Worm (Caenorhabditis elegans) whole organism, mixed stage, embryonic: ENCODE data around the gene rhr-1.

Experiments
- blmp-1 ChIP-seq: fragments of 150-350 bp; optimal IDR thresholded peaks from 2 replicates; lab custom pipeline; 2014; ENCODE audit warnings: missing biosample characterization, missing genetic modification characterization
- elt-3 ChIP-seq: fragments of 150-350 bp; optimal IDR thresholded peaks from 2 replicates; lab custom pipeline; 2014; ENCODE audit warnings: missing biosample characterization, missing genetic modification characterization
- lin-13 ChIP-seq: fragments of 150-350 bp; optimal IDR thresholded peaks from 2 replicates; lab custom pipeline; 2014; ENCODE audit warnings: missing biosample characterization, missing genetic modification characterization
- lsy-2 ChIP-seq: fragments of 150-350 bp; optimal IDR thresholded peaks from 2 replicates; lab custom pipeline; 2014; ENCODE audit warnings: missing biosample characterization, missing genetic modification characterization
- nhr-237 ChIP-seq: fragments of 150-350 bp; optimal IDR thresholded peaks from 2 replicates; lab custom pipeline; 2014; ENCODE audit warnings: missing biosample characterization, missing genetic modification characterization
- nhr-28 ChIP-seq: fragments of 150-350 bp; optimal IDR thresholded peaks from 2 replicates; lab custom pipeline; 2014; ENCODE audit warnings: missing biosample characterization, missing genetic modification characterization
- nhr-76 ChIP-seq: sonication (generic microtip); optimal IDR thresholded peaks from 2 replicates; lab custom pipeline; 2017; ENCODE audit warnings: missing biosample characterization, missing genetic modification characterization
- pha-4 ChIP-seq: fragments of 150-350 bp; optimal IDR thresholded peaks from 2 replicates; lab custom pipeline; 2018; ENCODE audit warnings: missing biosample characterization, missing genetic modification reagents, missing genetic modification characterization
- sptf-1 ChIP-seq: sonication (generic microtip); optimal IDR thresholded peaks from 2 replicates; lab custom pipeline; 2017; ENCODE audit warnings: mild to moderate bottlenecking, missing genetic modification characterization, moderate library complexity, missing compliant biosample characterization
- unc-39 ChIP-seq: fragments of 150-350 bp; optimal IDR thresholded peaks from 2 replicates; lab custom pipeline; 2014; ENCODE audit warnings: missing biosample characterization, missing genetic modification characterization
- ztf-11 ChIP-seq: fragments of 150-350 bp; optimal IDR thresholded peaks from 2 replicates; lab custom pipeline; 2014; ENCODE audit warnings: missing biosample characterization, missing genetic modification characterization

ce11 chrV:5445839-5446238, 17.9 kb downstream of the rhr-1 start, which contains the start of gene F08F3.1:
- TF ChIP-seq lsy-2 (tag; lab: Kevin White, UChicago): no peak
- TF ChIP-seq sptf-1: no peak
- TF ChIP-seq ztf-11 (tag; lab: Kevin White, UChicago): no peak
- TF ChIP-seq blmp-1 (tag; lab: Kevin White, UChicago): no peak
- TF ChIP-seq lin-13 (tag; lab: Kevin White, UChicago): no peak
- TF ChIP-seq nhr-76 (tag; lab: Kevin White, UChicago): no peak
- no peak for TF ChIP-seq elt-3 (tag; lab: Kevin White, UChicago)
- no peak for TF ChIP-seq pha-4 (tag; lab: Kevin White, UChicago)
- no peak for TF ChIP-seq nhr-28
- no peak for TF ChIP-seq unc-39 (tag; lab: Kevin White, UChicago)
- no peak for TF ChIP-seq nhr-237 (tag; lab: Kevin White, UChicago)
